Worm (Caenorhabditis elegans): ENCODE results near the gene Y41E3.22.
"Not testable (repeated sequence)": the region's sequence is repeated elsewhere in the genome, so short reads cannot be mapped to it uniquely, and the experiment has no call there.

Y41E3.22 gene

DNA sequence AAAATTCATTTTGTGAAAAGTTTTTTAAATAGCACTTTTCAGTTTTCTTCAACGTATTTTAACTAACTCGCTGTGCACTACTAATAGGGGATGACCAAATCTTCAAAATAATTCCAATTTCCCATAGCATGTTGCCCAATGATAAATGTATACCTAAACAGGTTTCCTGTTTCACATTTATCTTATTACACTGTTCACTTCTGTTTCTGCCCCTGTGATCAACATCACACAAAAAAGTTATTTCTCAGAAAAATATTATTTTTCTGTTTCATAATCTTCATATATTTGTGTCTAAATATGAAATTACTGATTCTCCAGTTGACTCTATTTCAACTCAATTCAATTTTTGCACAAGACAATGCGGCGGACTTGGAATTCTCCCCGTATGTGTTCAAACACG lies at the start of gene Y41E3.22:
TSS of gene Y41E3.22 (plus strand) at position 243 of the 400 bp plus-strand sequence.
- TF ChIP-seq W03F9.2 (tag; optimal IDR thresholded peaks at IDR 0.05), result no peak
- no peak for TF ChIP-seq dao-5 (tag; optimal IDR thresholded peaks at IDR 0.05)
- no peak for TF ChIP-seq him-1 (tag; optimal IDR thresholded peaks at IDR 0.05)

DNA sequence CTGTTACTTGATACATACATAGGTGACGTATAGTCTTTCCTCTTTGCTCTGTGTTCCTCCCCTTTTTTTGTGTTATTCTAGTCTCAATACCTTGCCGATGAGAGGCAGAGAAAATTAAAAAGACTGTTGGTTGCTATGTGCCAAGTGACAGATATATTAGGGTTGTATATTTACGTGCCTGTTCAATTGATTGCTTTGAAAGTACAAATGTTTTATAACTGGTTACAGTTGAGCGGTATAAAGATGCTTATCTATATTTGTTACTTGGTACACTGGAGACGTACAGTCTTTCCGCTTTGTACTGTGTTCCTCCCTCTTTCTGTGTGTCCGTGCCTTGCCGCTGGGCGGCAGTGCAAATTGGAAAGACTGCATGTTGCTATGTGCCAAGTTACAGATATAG lies 47.3 kb upstream of the Y41E3.22 start:
- TF ChIP-seq him-1 (tag; optimal IDR thresholded peaks at IDR 0.05) (no peak), dao-5 (tag; optimal IDR thresholded peaks at IDR 0.05) (no peak), W03F9.2 (tag; optimal IDR thresholded peaks at IDR 0.05) (no peak)

DNA sequence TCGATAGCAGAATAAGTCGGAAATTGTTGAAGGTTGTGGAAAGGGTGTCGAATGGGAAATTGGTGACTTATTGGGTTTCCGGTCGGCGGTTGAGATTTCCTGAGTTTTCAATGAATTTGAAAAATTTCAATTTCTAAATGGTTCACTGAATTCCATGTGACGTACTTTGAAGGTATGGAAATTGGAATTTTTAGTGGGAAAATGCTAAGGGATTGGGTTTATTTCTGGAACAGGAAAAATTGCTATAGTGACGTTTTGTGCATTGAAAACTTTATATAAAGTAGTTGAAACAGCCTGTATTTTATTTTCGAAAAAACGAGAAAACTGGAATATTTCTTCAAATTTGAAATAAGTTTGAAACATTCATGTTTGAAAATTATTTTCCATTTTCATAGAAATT lies 40.9 kb upstream of the Y41E3.22 start, which contains the start of gene pnc-2:
TSS of gene pnc-2 (minus strand) at position 101 of the 400 bp plus-strand sequence.
- TF ChIP-seq dao-5 (tag; optimal IDR thresholded peaks at IDR 0.05) (no peak), W03F9.2 (tag; optimal IDR thresholded peaks at IDR 0.05) (no peak), him-1 (tag; optimal IDR thresholded peaks at IDR 0.05) (no peak)

DNA sequence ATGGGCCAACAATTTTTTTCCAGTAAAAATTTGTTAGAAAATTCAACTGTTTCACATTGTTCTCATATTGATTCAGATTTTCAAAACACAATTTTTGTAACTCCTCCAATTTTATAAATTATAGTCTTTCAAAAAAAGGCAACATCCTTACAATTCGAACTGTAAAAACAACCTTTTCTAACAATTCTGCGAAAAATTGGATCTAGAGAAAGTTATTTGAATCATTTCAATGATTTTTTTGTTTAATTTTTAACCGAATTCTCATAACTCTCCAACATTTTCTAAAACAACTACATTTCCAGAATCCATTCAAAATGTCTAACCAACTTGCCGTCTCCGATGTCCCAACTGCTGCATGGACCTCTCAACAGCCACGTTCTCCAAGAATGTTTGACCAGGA lies 31.2 kb upstream of the Y41E3.22 start, which contains the start of gene ccch-5:
TSS of gene ccch-5 (plus strand) at position 301 of the 400 bp plus-strand sequence.
- TF ChIP-seq him-1 (tag; optimal IDR thresholded peaks at IDR 0.05), result no peak
- no peak for TF ChIP-seq W03F9.2 (tag; optimal IDR thresholded peaks at IDR 0.05)
- no peak for TF ChIP-seq dao-5 (tag; optimal IDR thresholded peaks at IDR 0.05)

DNA sequence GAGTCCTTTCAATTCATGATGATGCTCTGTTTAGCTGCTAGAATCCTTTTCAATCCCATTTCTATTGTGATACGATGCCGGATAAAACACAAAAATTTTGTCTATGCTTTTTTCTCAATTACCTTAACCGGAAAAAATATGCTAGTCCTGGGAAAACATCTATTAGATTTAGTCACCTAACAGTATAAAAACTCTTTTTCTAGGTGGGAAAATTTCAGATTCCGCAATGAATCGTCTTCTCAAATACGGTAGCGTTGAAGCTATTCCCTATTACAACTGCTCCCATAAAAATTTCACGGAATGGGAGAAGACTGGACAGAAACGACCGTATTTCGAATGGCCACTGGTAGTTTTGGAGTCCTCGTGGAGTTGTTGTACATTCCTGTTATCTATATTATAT lies 21.1 kb upstream of the Y41E3.22 start, which contains the start of gene Y57G11C.28:
TSS of gene Y57G11C.28 (plus strand) at position 301 of the 400 bp plus-strand sequence.
- TF ChIP-seq W03F9.2 (tag; optimal IDR thresholded peaks at IDR 0.05), result no peak
- no peak for TF ChIP-seq dao-5 (tag; optimal IDR thresholded peaks at IDR 0.05)
- no peak for TF ChIP-seq him-1 (tag; optimal IDR thresholded peaks at IDR 0.05)

DNA sequence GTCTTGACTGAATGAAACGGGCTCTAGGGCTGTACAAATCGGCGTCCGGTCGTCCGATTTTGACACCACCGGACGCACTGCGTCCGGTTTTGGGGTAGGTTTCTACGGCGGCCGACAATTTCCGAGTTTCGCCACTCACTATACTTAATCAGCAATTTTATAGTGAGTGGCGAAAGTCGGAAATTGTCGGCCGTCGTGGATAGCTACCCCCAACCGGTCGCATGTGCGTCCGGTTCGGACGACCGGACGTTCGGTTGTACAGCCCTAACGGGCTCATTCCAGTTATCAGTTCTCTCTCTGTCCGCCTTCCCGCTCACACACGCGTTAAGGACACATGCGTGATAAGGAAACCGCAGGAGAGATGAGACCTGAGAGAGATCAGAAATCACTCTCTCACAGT lies 17.9 kb upstream of the Y41E3.22 start, which contains the start of gene Y57G11C.1131:
TSS of gene Y57G11C.1131 (plus strand) at position 333 of the 400 bp plus-strand sequence.
- TF ChIP-seq W03F9.2 (tag; optimal IDR thresholded peaks at IDR 0.05) (no peak), dao-5 (tag; optimal IDR thresholded peaks at IDR 0.05) (no peak), him-1 (tag; optimal IDR thresholded peaks at IDR 0.05) (no peak)

DNA sequence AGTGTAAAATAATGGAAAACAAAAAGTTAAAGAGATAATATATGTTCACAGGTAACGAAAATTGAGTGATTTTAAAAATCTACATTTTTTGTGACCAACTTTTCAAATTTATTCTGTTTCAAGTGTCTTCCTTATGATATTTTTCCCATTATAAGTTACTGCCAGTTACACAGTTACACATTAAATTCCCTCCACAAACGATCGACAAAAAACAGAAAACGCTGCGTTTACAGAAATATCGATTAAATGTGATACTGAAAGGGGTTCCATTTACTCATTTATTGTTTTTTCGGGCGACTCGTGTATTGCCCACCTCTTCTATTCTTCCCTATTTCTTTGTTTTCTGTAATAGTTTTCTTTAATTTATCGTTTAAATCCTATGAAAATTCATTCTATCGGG lies 13.5 kb upstream of the Y41E3.22 start, which contains the start of gene Y57G11C.1144:
TSS of gene Y57G11C.1144 (plus strand) at position 301 of the 400 bp plus-strand sequence.
- TF ChIP-seq W03F9.2 (tag; optimal IDR thresholded peaks at IDR 0.05) (no peak), him-1 (tag; optimal IDR thresholded peaks at IDR 0.05) (no peak), dao-5 (tag; optimal IDR thresholded peaks at IDR 0.05) (no peak)

DNA sequence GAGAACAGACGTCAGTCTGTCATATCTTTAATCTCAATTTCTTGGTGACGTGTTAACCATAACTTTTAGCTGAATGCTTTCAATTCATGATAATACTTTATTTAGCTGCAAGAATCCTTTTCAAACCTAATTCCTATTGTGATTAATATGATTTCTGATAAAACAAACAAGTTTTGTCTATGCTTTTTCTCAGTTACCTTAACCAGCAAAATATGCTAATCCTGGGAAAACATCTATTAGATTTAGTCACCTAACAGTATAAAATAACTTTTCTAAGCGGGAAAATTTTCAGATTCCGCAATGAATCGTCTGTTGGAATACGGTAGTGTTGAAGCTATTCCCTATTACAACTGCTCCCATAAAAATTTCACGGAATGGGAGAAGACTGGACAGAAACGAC lies 11.9 kb upstream of the Y41E3.22 start, which contains the start of gene Y57G11C.30:
TSS of gene Y57G11C.30 (plus strand) at position 301 of the 400 bp plus-strand sequence.
- not testable (repeated sequence) for TF ChIP-seq W03F9.2, dao-5, him-1 (tag; optimal IDR thresholded peaks at IDR 0.05)

DNA sequence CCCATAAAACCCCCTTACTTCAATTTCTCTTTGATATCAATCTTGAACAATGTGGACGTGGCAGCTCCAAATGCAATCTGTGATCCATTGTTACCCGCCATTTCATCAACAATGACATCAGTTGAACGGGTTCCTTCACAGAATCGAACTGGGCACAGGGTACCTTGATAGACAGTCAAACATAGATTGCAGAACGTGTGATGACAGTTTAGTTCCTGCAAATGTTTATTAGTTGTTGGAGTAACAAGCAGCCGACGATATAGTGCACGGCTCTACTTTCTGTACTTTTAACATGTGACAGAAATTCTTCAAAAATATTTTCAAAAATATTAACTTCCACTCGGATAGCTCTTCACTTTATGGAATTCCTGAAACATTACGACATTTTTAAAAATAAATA lies 6.3 kb upstream of the Y41E3.22 start, which contains the start of gene Y57G11C.48:
TSS of gene Y57G11C.48 (minus strand) at position 101 of the 400 bp plus-strand sequence.
- TF ChIP-seq him-1 (tag; optimal IDR thresholded peaks at IDR 0.05) (no peak), dao-5 (tag; optimal IDR thresholded peaks at IDR 0.05) (no peak), W03F9.2 (tag; optimal IDR thresholded peaks at IDR 0.05) (no peak)

DNA sequence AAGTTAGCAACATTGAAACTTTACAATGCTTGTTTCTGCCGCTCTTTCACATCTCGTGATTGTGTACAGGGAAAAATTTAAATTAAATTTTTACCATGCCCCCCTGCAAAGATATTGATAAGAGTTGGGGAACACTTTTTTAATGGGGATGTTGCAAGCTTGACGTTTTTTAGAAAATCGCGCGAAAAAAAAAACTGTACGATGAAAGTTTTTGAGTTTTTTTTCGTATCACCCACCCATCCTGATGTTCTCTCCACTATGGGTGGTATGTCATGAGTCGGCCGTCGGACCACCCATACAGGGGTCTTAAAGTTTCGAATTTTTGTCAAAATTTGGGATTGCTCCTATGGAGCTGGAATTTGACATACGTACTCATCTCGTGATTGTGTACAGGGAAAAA lies 1.5 kb upstream of the Y41E3.22 start:
- no peak for TF ChIP-seq him-1 (tag; optimal IDR thresholded peaks at IDR 0.05)
- no peak for TF ChIP-seq dao-5 (tag; optimal IDR thresholded peaks at IDR 0.05)
- TF ChIP-seq W03F9.2 (tag; optimal IDR thresholded peaks at IDR 0.05), result no peak

DNA sequence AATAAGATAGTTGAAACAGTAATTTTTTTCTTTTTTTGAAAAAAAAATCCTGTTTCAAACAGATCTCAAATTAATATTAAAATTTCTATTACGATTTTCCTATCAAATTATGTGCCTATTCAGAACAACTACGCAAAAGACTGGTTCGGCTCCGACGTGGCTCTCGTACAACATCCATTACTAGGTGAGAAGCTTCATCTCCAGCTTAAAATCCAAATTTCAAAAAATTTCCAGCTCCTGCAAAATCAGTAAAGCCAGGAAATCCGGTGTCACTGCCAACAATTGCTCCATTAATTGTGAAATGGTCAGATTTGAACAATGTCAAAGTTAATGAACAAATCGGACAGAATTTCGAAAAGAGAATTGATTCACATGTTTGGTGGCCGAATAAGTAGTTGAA lies 3.3 kb downstream of the Y41E3.22 start:
- TF ChIP-seq dao-5 (tag; optimal IDR thresholded peaks at IDR 0.05), result no peak
- no peak for TF ChIP-seq him-1 (tag; optimal IDR thresholded peaks at IDR 0.05)
- no peak for TF ChIP-seq W03F9.2 (tag; optimal IDR thresholded peaks at IDR 0.05)

DNA sequence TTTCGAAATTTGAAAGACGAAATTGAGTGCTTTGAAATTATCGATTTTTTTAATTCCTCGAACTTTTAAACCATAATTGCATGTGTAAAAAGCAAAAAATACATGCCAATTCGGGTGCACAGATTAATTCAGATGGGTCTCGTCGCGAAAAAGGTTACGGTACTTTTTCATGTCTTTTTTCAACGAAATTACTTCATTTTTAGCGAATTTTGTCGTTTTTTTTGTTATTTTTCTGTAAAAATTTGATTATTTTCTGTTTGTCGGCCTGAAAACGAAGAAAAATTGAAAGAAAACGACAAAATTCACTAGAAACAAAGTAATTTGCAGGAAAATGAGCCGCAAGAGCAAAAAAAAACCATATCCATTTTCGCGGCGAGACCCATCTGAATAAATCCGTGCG lies 4.3 kb downstream of the Y41E3.22 start:
- TF ChIP-seq him-1 (tag; optimal IDR thresholded peaks at IDR 0.05) (no peak), W03F9.2 (tag; optimal IDR thresholded peaks at IDR 0.05) (no peak), dao-5 (tag; optimal IDR thresholded peaks at IDR 0.05) (no peak)

DNA sequence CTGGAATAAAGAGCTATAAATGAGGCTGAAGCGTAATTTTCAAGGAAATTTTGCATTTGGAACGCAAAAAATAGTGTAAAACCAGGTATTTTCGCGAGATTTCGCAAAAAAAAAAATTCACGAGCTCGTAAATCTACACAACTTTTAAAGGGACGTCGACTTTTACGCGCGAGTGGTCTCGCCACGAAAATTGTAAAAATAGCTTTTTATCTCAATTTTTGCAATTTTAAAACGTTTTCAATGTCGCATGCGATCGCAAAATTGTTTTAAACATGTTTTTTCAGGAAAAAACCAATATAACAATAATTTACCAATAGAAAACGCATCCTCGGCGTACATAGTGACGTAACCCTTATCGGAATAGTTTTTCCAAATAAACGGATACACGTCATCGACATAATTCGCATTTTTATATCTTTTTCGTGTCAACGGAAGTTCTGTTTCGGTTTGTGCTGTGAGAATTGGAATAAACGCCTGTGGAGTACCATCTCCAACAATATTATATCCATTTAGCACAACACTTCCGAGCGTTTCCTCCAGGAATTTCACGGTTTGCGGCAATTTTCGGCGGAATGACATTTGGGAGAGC lies 6.3 kb downstream of the Y41E3.22 start:
- TF ChIP-seq him-1 (tag; optimal IDR thresholded peaks at IDR 0.05) (no peak), W03F9.2 (tag; optimal IDR thresholded peaks at IDR 0.05) (no peak), dao-5 (tag; optimal IDR thresholded peaks at IDR 0.05) (no peak)

DNA sequence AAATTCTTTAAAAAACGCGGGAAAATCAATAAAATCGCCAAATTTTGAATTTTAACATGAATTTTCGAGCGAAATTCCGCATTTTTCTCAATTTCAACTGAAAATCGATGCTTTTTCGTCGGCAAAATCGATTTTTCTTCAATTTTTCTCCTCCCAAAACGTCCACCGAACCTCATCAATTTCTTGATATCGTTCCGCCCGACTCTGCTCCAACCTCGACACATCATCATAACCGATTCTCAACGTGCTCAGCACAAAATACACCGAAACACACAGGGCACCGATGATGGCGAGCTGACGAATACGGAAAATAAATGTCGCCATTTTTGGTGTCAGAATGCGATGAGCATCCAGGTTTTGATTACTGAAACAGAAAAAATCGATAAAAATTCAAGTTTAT lies 8.0 kb downstream of the Y41E3.22 start, which contains the start of gene Y41E3.1:
TSS of gene Y41E3.1 (minus strand) at position 324 of the 400 bp plus-strand sequence.
- TF ChIP-seq W03F9.2 (tag; optimal IDR thresholded peaks at IDR 0.05) (no peak), dao-5 (tag; optimal IDR thresholded peaks at IDR 0.05) (no peak), him-1 (tag; optimal IDR thresholded peaks at IDR 0.05) (no peak)
